Fruit fly (Drosophila melanogaster): Measurements from ENCODE around the gene Gapvd1.

The Gapvd1 gene

dm6 chrX:11338047-11338747 lies 13.0 kb downstream of the Gapvd1 start (continued):
- peak; percentile 72 for TF ChIP-seq CG8388 (GFP tag; optimal IDR thresholded peaks at IDR 0.05)
- peak; percentile 66 for TF ChIP-seq Max (GFP tag; optimal IDR thresholded peaks at IDR 0.05)
- peak; percentile 70 for TF ChIP-seq lab (GFP tag; optimal IDR thresholded peaks at IDR 0.05)
- TF ChIP-seq jumu (GFP tag; optimal IDR thresholded peaks at IDR 0.05), result peak; percentile 67
- TF ChIP-seq Atf6 (GFP tag; IDR thresholded peaks at IDR 0.05), result peak; percentile 72
- TF ChIP-seq CG17802 (tag; optimal IDR thresholded peaks at IDR 0.05), result peak; percentile 26
- TF ChIP-seq CG10654 (GFP tag; optimal IDR thresholded peaks at IDR 0.05), result peak; percentile 41
- TF ChIP-seq CG1233 (GFP tag; optimal IDR thresholded peaks at IDR 0.05), result no peak
- peak; percentile 80 for TF ChIP-seq CG12391 (tag; optimal IDR thresholded peaks at IDR 0.05)
- peak; percentile 57 for TF ChIP-seq CG9817 (tag; optimal IDR thresholded peaks at IDR 0.05)
- peak; percentile 62; the same call in 1 of the 2 replicates for TF ChIP-seq Rfx (GFP tag; IDR thresholded peaks at IDR 0.05)
- no peak for TF ChIP-seq CG31365 (tag; optimal IDR thresholded peaks at IDR 0.05)
- no peak for TF ChIP-seq ara (GFP tag; IDR thresholded peaks at IDR 0.05)
- no peak for TF ChIP-seq fd102C (GFP tag; optimal IDR thresholded peaks at IDR 0.05)
- TF ChIP-seq CG8944 (GFP tag; optimal IDR thresholded peaks at IDR 0.05), result peak; percentile 59
- peak; percentile 26 for TF ChIP-seq Fer2 (tag; optimal IDR thresholded peaks at IDR 0.05)
- peak; percentile 65 for TF ChIP-seq lmd (GFP tag; IDR thresholded peaks at IDR 0.05)
- no peak for TF ChIP-seq sd (tag; optimal IDR thresholded peaks at IDR 0.05)
- peak; percentile 66 for TF ChIP-seq CG6813 (GFP tag; optimal IDR thresholded peaks at IDR 0.05)
- TF ChIP-seq pzg (GFP tag; optimal IDR thresholded peaks at IDR 0.05), result no peak
- TF ChIP-seq HLH4C (GFP tag; IDR thresholded peaks at IDR 0.05; ENCODE audit: partially characterized antibody), result no peak
- TF ChIP-seq bcd (GFP tag; optimal IDR thresholded peaks at IDR 0.05), result peak; percentile 69
- TF ChIP-seq E2f1 (GFP tag; IDR thresholded peaks at IDR 0.05), result peak; percentile 63
- TF ChIP-seq bigmax (GFP tag; optimal IDR thresholded peaks at IDR 0.05), result no peak
- TF ChIP-seq YL-1 (GFP tag; optimal IDR thresholded peaks at IDR 0.05), result no peak
- no peak for TF ChIP-seq Sin3A (optimal IDR thresholded peaks at IDR 0.05)
- TF ChIP-seq her (GFP tag; optimal IDR thresholded peaks at IDR 0.05), result peak; percentile 43
- no peak for TF ChIP-seq CTCF (GFP tag; optimal IDR thresholded peaks at IDR 0.05)
- no peak for TF ChIP-seq H15 (GFP tag; IDR thresholded peaks at IDR 0.05)
- peak; percentile 73 for TF ChIP-seq CG4424 (GFP tag; optimal IDR thresholded peaks at IDR 0.05)
- no peak for TF ChIP-seq Jarid2 (GFP tag; optimal IDR thresholded peaks at IDR 0.05)
- TF ChIP-seq kah (GFP tag; optimal IDR thresholded peaks at IDR 0.05), result peak; percentile 13
- peak; percentile 62 for TF ChIP-seq mam (GFP tag; optimal IDR thresholded peaks at IDR 0.05)
- TF ChIP-seq CG17359 (tag; optimal IDR thresholded peaks at IDR 0.05), result peak; percentile 61
- no peak for TF ChIP-seq sug (tag; optimal IDR thresholded peaks at IDR 0.05)
- TF ChIP-seq Hand (GFP tag; optimal IDR thresholded peaks at IDR 0.05), result peak; percentile 45
- TF ChIP-seq gsb (GFP tag; IDR thresholded peaks at IDR 0.05), result peak; percentile 61; the same call in 1 of the 2 replicates
- TF ChIP-seq CG18476 (GFP tag; optimal IDR thresholded peaks at IDR 0.05), result peak; percentile 72
- TF ChIP-seq CG2202 (tag; optimal IDR thresholded peaks at IDR 0.05), result peak; percentile 37
- peak; percentile 61 to 73 for TF ChIP-seq Pdp1 (GFP tag; optimal IDR thresholded peaks at IDR 0.05)
- no peak for TF ChIP-seq dimm (GFP tag; IDR thresholded peaks at IDR 0.05)
- TF ChIP-seq CG10209 (GFP tag; optimal IDR thresholded peaks at IDR 0.05), result peak; percentile 71
- TF ChIP-seq fd3F (GFP tag; optimal IDR thresholded peaks at IDR 0.05), result peak; percentile 55
- no peak for TF ChIP-seq lbe (GFP tag; optimal IDR thresholded peaks at IDR 0.05)
- no peak for TF ChIP-seq Abd-B (GFP tag; optimal IDR thresholded peaks at IDR 0.05)
- peak; percentile 73 for TF ChIP-seq seq (GFP tag; IDR thresholded peaks at IDR 0.05)
- TF ChIP-seq CG10321 (GFP tag; IDR thresholded peaks at IDR 0.05), result 0 out of 2 replicates have a peak, but pooled peaks have one; percentile 53
- TF ChIP-seq CG6765 (GFP tag; optimal IDR thresholded peaks at IDR 0.05), result peak; percentile 29
- no peak for TF ChIP-seq odd (GFP tag; optimal IDR thresholded peaks at IDR 0.05)
- peak; percentile 59 for TF ChIP-seq Bteb2 (GFP tag; optimal IDR thresholded peaks at IDR 0.05)

Measured in whole organism, embryonic.